Worm (Caenorhabditis elegans) whole organism, L2 larva: ENCODE data around the gene Y53F4B.23.
"Not testable (repeated sequence)": the region's sequence is repeated elsewhere in the genome, so short reads cannot be mapped to it uniquely, and the experiment has no call there.

Experiments
- R02D3.7 ChIP-seq: fragments of 150-350 bp; optimal IDR thresholded peaks from 2 replicates; lab custom pipeline; 2014; ENCODE audit warnings: missing biosample characterization, missing genetic modification characterization
- ZK546.5 ChIP-seq: sonication (generic microtip); optimal IDR thresholded peaks from 2 replicates; lab custom pipeline; 2017; ENCODE audit warnings: missing biosample characterization, missing genetic modification characterization
- alr-1 ChIP-seq: fragments of 150-350 bp; optimal IDR thresholded peaks from 2 replicates; lab custom pipeline; 2014; ENCODE audit warnings: missing biosample characterization, missing genetic modification characterization
- aly-2 ChIP-seq: fragments of 150-350 bp; optimal IDR thresholded peaks from 2 replicates; lab custom pipeline; 2014; ENCODE audit warnings: missing biosample characterization, missing genetic modification characterization
- blmp-1 ChIP-seq: sonication (generic microtip); optimal IDR thresholded peaks from 2 replicates; lab custom pipeline; 2017; ENCODE audit warnings: missing genetic modification characterization, mild to moderate bottlenecking, missing compliant biosample characterization, antibody characterized with exemption, moderate library complexity; ENCODE audit not compliant: insufficient read depth
- ceh-82 ChIP-seq: fragments of 150-350 bp; optimal IDR thresholded peaks from 2 replicates; lab custom pipeline; 2014; ENCODE audit warnings: missing biosample characterization, missing genetic modification characterization
- crh-2 ChIP-seq: sonication (generic microtip); optimal IDR thresholded peaks from 2 replicates; lab custom pipeline; 2017; ENCODE audit warnings: missing biosample characterization, missing genetic modification characterization
- elt-1 ChIP-seq: fragments of 150-350 bp; optimal IDR thresholded peaks from 2 replicates; lab custom pipeline; 2014; ENCODE audit warnings: missing biosample characterization, missing genetic modification characterization
- elt-3 ChIP-seq: sonication (generic microtip); optimal IDR thresholded peaks from 2 replicates; lab custom pipeline; 2017; ENCODE audit warnings: missing biosample characterization, missing genetic modification characterization
- fos-1 ChIP-seq: fragments of 150-350 bp; optimal IDR thresholded peaks from 2 replicates; lab custom pipeline; 2014; ENCODE audit warnings: missing biosample characterization, missing genetic modification characterization
- gmeb-1 ChIP-seq: fragments of 150-350 bp; optimal IDR thresholded peaks from 2 replicates; lab custom pipeline; 2014; ENCODE audit warnings: missing biosample characterization, missing genetic modification characterization
- lin-11 ChIP-seq: fragments of 150-350 bp; sonication (generic microtip); optimal IDR thresholded peaks from 2 replicates; lab custom pipeline; 2014; ENCODE audit warnings: missing biosample characterization, missing genetic modification characterization, inconsistent platforms, mixed read lengths
- lin-13 ChIP-seq: fragments of 150-350 bp; optimal IDR thresholded peaks from 2 replicates; lab custom pipeline; 2014; ENCODE audit warnings: missing biosample characterization, missing genetic modification reagents, missing genetic modification characterization
- lsy-2 ChIP-seq, 2 experiments: fragments of 150-350 bp in 1 of 2; sonication (generic microtip) in 1 of 2; optimal IDR thresholded peaks; 2 replicates each; lab custom pipeline; 2014 to 2017; ENCODE audit warnings: missing biosample characterization in 2 of 2, missing genetic modification characterization in 2 of 2
- mab-5 ChIP-seq: fragments of 150-350 bp; optimal IDR thresholded peaks from 2 replicates; lab custom pipeline; 2014; ENCODE audit warnings: missing biosample characterization, missing genetic modification characterization
- mbf-1 ChIP-seq: sonication (generic microtip); optimal IDR thresholded peaks from 2 replicates; lab custom pipeline; 2017; ENCODE audit warnings: missing biosample characterization, missing genetic modification characterization
- mdl-1 ChIP-seq, 2 experiments: fragments of 150-350 bp in 1 of 2; sonication (generic microtip) in 1 of 2; optimal IDR thresholded peaks; 2 replicates each; lab custom pipeline; 2017; ENCODE audit warnings: missing biosample characterization in 2 of 2, missing genetic modification characterization in 2 of 2
- nhr-10 ChIP-seq: sonication (generic microtip); optimal IDR thresholded peaks from 2 replicates; lab custom pipeline; 2017; ENCODE audit warnings: missing biosample characterization, missing genetic modification characterization
- nhr-12 ChIP-seq: fragments of 150-350 bp; optimal IDR thresholded peaks from 2 replicates; lab custom pipeline; 2014; ENCODE audit warnings: missing biosample characterization, missing genetic modification characterization
- nhr-129 ChIP-seq: fragments of 150-350 bp; optimal IDR thresholded peaks from 2 replicates; lab custom pipeline; 2014; ENCODE audit warnings: missing biosample characterization, missing genetic modification characterization
- nhr-21 ChIP-seq: fragments of 150-350 bp; optimal IDR thresholded peaks from 2 replicates; lab custom pipeline; 2014; ENCODE audit warnings: missing biosample characterization, missing genetic modification characterization
- nhr-23 ChIP-seq: fragments of 150-350 bp; optimal IDR thresholded peaks from 2 replicates; lab custom pipeline; 2014; ENCODE audit warnings: missing biosample characterization, missing genetic modification reagents, missing genetic modification characterization
- nhr-237 ChIP-seq: fragments of 150-350 bp; optimal IDR thresholded peaks from 2 replicates; lab custom pipeline; 2014; ENCODE audit warnings: missing biosample characterization, missing genetic modification characterization
- nhr-6 ChIP-seq: fragments of 150-350 bp; optimal IDR thresholded peaks from 2 replicates; lab custom pipeline; 2014; ENCODE audit warnings: missing biosample characterization, missing genetic modification characterization
- nhr-77 ChIP-seq: fragments of 150-350 bp; optimal IDR thresholded peaks from 2 replicates; lab custom pipeline; 2014; ENCODE audit warnings: missing biosample characterization, missing genetic modification characterization
- peb-1 ChIP-seq: fragments of 150-350 bp; optimal IDR thresholded peaks from 2 replicates; lab custom pipeline; 2014; ENCODE audit warnings: missing biosample characterization, missing genetic modification characterization
- sem-4 ChIP-seq: fragments of 150-350 bp; optimal IDR thresholded peaks from 2 replicates; lab custom pipeline; 2014; ENCODE audit warnings: missing biosample characterization, missing genetic modification reagents, missing genetic modification characterization
- skn-1 ChIP-seq: sonication (generic microtip); optimal IDR thresholded peaks from 2 replicates; lab custom pipeline; 2017; ENCODE audit warnings: missing biosample characterization, missing genetic modification characterization
- sma-3 ChIP-seq: sonication (generic microtip); optimal IDR thresholded peaks from 2 replicates; lab custom pipeline; 2016; ENCODE audit warnings: missing genetic modification reagents, missing genetic modification characterization, missing compliant biosample characterization
- sma-9 ChIP-seq, 2 experiments: fragments of 150-350 bp in 1 of 2; sonication (generic microtip) in 1 of 2; optimal IDR thresholded peaks; 2 replicates each; lab custom pipeline; 2014 to 2016; ENCODE audit warnings: missing genetic modification characterization in 2 of 2, mild to moderate bottlenecking in 1 of 2, missing biosample characterization in 1 of 2, missing compliant biosample characterization in 1 of 2, missing genetic modification reagents in 1 of 2, moderate library complexity in 1 of 2
- snpc-4 ChIP-seq: fragments of 150-350 bp; optimal IDR thresholded peaks from 2 replicates; lab custom pipeline; 2014; ENCODE audit warnings: missing biosample characterization, missing genetic modification characterization
- unc-39 ChIP-seq: fragments of 150-350 bp; optimal IDR thresholded peaks from 2 replicates; lab custom pipeline; 2014; ENCODE audit warnings: missing biosample characterization, missing genetic modification characterization
- unc-55 ChIP-seq: fragments of 150-350 bp; sonication (generic microtip); optimal IDR thresholded peaks from 3 replicates; lab custom pipeline; 2014; ENCODE audit warnings: missing biosample characterization, missing genetic modification reagents, missing genetic modification characterization
- zag-1 ChIP-seq: fragments of 150-350 bp; optimal IDR thresholded peaks from 2 replicates; lab custom pipeline; 2014; ENCODE audit warnings: missing biosample characterization, missing genetic modification characterization
- ztf-11 ChIP-seq: sonication (generic microtip); optimal IDR thresholded peaks from 2 replicates; lab custom pipeline; 2017; ENCODE audit warnings: missing biosample characterization, missing genetic modification characterization

Y53F4B.23 gene

DNA sequence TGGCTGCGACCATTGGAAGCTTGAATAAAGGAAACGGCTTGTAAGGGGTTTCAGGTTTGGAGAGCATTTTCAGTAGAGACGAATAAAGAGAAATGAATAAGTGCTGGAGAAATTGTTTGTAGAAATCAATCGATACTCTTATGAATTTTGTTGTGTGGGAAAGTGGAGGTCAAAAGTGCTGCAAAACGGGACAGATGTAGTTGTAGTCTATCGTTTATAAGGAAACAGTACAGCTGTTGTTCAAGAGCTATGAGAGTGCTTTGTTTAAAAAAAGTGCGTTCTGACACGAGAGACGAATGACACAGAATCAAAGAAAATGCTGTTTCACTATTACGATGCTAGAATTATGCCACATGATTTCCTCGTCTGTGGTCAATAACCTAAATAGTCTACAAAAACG is 6.2 kb downstream of the Y53F4B.23 start, which contains the start of gene Y53F4B.62:
Gene Y53F4B.62 (minus strand): TSS at position 101 of the 400 bp plus-strand sequence.
- TF ChIP-seq sma-9 (GFP tag; optimal IDR thresholded peaks at IDR 0.05; lab: Kevin White, UChicago) = no peak
- TF ChIP-seq sma-9 (tag; optimal IDR thresholded peaks at IDR 0.05; lab: Kevin White, UChicago) = no peak
- TF ChIP-seq nhr-129 (tag; lab: Kevin White, UChicago) = no peak
- no peak for TF ChIP-seq mbf-1 (tag; lab: Kevin White, UChicago)
- TF ChIP-seq sem-4 (tag; lab: Kevin White, UChicago) = no peak
- TF ChIP-seq R02D3.7 (tag; lab: Kevin White, UChicago) = no peak
- no peak for TF ChIP-seq nhr-12 (tag; lab: Kevin White, UChicago)
- no peak for TF ChIP-seq crh-2 (tag; lab: Kevin White, UChicago)
- TF ChIP-seq nhr-6 (tag; lab: Kevin White, UChicago) = no peak
- TF ChIP-seq elt-1 (tag; lab: Kevin White, UChicago) = no peak
- no peak for TF ChIP-seq unc-39
- TF ChIP-seq zag-1 (tag; lab: Kevin White, UChicago) = no peak
- TF ChIP-seq aly-2 (tag; lab: Kevin White, UChicago) = no peak
- no peak for TF ChIP-seq lsy-2 (tag; optimal IDR thresholded peaks at IDR 0.05; lab: Kevin White, UChicago)
- TF ChIP-seq nhr-21 (tag; lab: Kevin White, UChicago) = no peak

ce11 chrII:15134332-15134731 is 10.0 kb downstream of the Y53F4B.23 start, which contains the start of gene Y53F4B.24:
Y53F4B.24 (minus strand) TSS chrII:15134432.
- TF ChIP-seq R02D3.7 (tag; lab: Kevin White, UChicago) (no peak), ceh-82 (tag; lab: Kevin White, UChicago) (no peak), mab-5 (no peak), nhr-129 (tag; lab: Kevin White, UChicago) (no peak), skn-1 (tag; lab: Kevin White, UChicago) (no peak), alr-1 (tag; lab: Kevin White, UChicago) (no peak), lin-11 (tag; lab: Kevin White, UChicago) (no peak), nhr-237 (tag; lab: Kevin White, UChicago) (no peak), nhr-10 (no peak), ztf-11 (tag; lab: Kevin White, UChicago) (no peak), ZK546.5 (no peak)

DNA sequence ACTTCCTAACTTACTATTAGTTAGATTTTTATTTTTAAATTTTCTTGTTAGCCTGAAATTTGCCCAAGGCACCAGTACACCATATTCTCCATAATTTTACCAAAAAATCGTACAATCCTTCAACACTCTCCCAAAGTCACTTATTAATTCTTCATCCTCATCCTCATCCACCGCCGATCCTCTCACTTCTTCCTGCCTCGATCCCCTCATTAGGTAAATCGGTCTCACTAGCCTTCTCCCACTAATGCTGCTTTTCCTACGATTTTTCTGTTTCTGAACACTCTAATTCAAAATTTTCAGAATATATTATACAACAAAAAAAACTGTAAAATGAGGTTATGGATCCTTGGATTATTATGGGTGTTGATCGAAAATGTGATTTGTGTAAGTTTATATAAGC is 11.6 kb downstream of the Y53F4B.23 start, which contains the start of gene Y53F4B.25:
Gene Y53F4B.25 (plus strand): TSS at position 301 of the 400 bp plus-strand sequence.
- TF ChIP-seq lin-11 (tag; lab: Kevin White, UChicago) = no peak
- TF ChIP-seq alr-1 (tag; lab: Kevin White, UChicago) = no peak
- no peak for TF ChIP-seq nhr-77
- TF ChIP-seq zag-1 (tag; lab: Kevin White, UChicago) = no peak
- no peak for TF ChIP-seq elt-3
- TF ChIP-seq lin-13 (GFP tag; lab: Kevin White, UChicago) = no peak
- TF ChIP-seq nhr-23 (tag; lab: Kevin White, UChicago) = no peak
- no peak for TF ChIP-seq mdl-1 (tag; optimal IDR thresholded peaks at IDR 0.05; lab: Kevin White, UChicago)

DNA sequence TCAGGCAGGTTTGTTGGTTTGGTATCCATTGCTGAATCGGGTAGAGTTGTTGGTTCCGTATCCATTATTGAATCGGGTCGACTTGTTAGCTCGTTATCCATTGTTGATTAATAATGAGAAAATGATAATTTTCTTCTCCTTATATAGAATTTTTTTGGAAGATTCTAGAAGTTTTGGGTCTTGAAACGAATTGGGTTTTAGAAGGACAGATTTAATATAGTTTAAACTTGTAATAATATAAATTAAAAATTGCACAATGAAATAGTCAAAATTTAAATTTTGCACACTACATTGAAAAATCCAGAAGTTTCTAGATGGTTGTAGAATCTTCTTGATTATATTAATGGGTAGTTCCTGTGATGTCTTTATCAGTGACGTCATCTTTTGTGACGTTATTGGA is 16.6 kb downstream of the Y53F4B.23 start, which contains the start of gene Y53F4B.26:
Gene Y53F4B.26 (minus strand): TSS at position 101 of the 400 bp plus-strand sequence.
- TF ChIP-seq nhr-21 (tag; lab: Kevin White, UChicago); sma-3; skn-1 (tag; lab: Kevin White, UChicago): not testable (repeated sequence)

DNA sequence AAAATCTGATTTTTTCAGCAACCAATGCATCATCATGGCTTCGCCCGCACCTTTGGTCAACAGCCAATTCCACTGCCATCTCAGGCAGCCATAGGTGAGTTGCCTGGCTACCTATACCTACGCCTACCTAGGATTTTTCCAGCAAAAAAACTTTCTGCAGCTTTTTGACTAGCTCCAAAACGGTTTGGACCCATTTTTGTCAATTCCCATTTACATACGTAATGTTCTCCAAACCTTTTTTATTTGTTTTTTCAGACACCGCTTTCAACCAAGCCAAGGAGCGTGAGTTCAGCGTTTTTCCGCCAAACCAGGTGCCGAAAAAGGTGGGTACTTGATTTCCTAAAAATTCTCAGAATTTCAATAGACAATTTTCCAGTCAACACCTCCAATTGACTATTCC is 19.4 kb downstream of the Y53F4B.23 start:
- TF ChIP-seq unc-39 = no peak
- TF ChIP-seq nhr-23 (tag; lab: Kevin White, UChicago) = no peak
- TF ChIP-seq snpc-4 (tag; lab: Kevin White, UChicago) = no peak
- no peak for TF ChIP-seq nhr-129 (tag; lab: Kevin White, UChicago)
- no peak for TF ChIP-seq fos-1 (tag; lab: Kevin White, UChicago)
- TF ChIP-seq zag-1 (tag; lab: Kevin White, UChicago) = no peak
- no peak for TF ChIP-seq sem-4 (tag; lab: Kevin White, UChicago)
- no peak for TF ChIP-seq nhr-10
- TF ChIP-seq gmeb-1 (tag; lab: Kevin White, UChicago) = no peak
- TF ChIP-seq ztf-11 (tag; lab: Kevin White, UChicago) = no peak
- no peak for TF ChIP-seq nhr-77
- TF ChIP-seq blmp-1 (tag; lab: Kevin White, UChicago) = no peak
- no peak for TF ChIP-seq mbf-1 (tag; lab: Kevin White, UChicago)
- TF ChIP-seq peb-1 (tag; lab: Kevin White, UChicago) = no peak
- TF ChIP-seq ceh-82 (tag; lab: Kevin White, UChicago) = no peak
- TF ChIP-seq unc-55 (GFP tag; lab: Kevin White, UChicago) = no peak
